Worm (Caenorhabditis elegans) whole organism, L2 larva: Measurements from ENCODE around the gene cnc-9.

Experiments
- gmeb-1 ChIP-seq: fragments of 150-350 bp; optimal IDR thresholded peaks from 2 replicates; lab custom pipeline; 2014; ENCODE audit warnings: missing biosample characterization, missing genetic modification characterization
- nhr-11 ChIP-seq: fragments of 150-350 bp; optimal IDR thresholded peaks from 2 replicates; lab custom pipeline; 2014; ENCODE audit warnings: missing biosample characterization, missing genetic modification characterization
- nhr-23 ChIP-seq: fragments of 150-350 bp; optimal IDR thresholded peaks from 2 replicates; lab custom pipeline; 2014; ENCODE audit warnings: missing biosample characterization, missing genetic modification reagents, missing genetic modification characterization
- snpc-4 ChIP-seq: fragments of 150-350 bp; optimal IDR thresholded peaks from 2 replicates; lab custom pipeline; 2014; ENCODE audit warnings: missing biosample characterization, missing genetic modification characterization
- unc-62 ChIP-seq: fragments of 150-350 bp; optimal IDR thresholded peaks from 2 replicates; lab custom pipeline; 2014; ENCODE audit warnings: missing biosample characterization, missing genetic modification reagents, missing genetic modification characterization
- zag-1 ChIP-seq: fragments of 150-350 bp; optimal IDR thresholded peaks from 2 replicates; lab custom pipeline; 2014; ENCODE audit warnings: missing biosample characterization, missing genetic modification characterization

ce11 chrV:7391933-7392332 is 8.1 kb downstream of the cnc-9 start, which contains the start of gene fbxa-105:
- TF ChIP-seq nhr-23 (tag; lab: Kevin White, UChicago): no peak
- TF ChIP-seq zag-1 (tag; lab: Kevin White, UChicago): no peak
- no peak for TF ChIP-seq unc-62
- no peak for TF ChIP-seq gmeb-1 (tag; lab: Kevin White, UChicago)
- TF ChIP-seq snpc-4 (tag; lab: Kevin White, UChicago): no peak
- no peak for TF ChIP-seq nhr-11 (tag; lab: Kevin White, UChicago)
